Worm (Caenorhabditis elegans) whole organism, L2 larva: ENCODE measurements around the gene C07A9.13.
A peak's percentile ranks its signal among the peaks of the same experiment; 100 is the strongest.

ENCODE experiments used
- R02D3.7 ChIP-seq: fragments of 150-350 bp; optimal IDR thresholded peaks from 2 replicates; lab custom pipeline; 2014; ENCODE audit warnings: missing biosample characterization, missing genetic modification characterization
- Y55F3AM.14 ChIP-seq: fragments of 200-800 bp; sonication (Bioruptor generic); optimal IDR thresholded peaks from 2 replicates; lab custom pipeline; 2018; ENCODE audit warnings: mild to moderate bottlenecking, missing genetic modification characterization, missing compliant biosample characterization
- ZK546.5 ChIP-seq: sonication (generic microtip); optimal IDR thresholded peaks from 2 replicates; lab custom pipeline; 2017; ENCODE audit warnings: missing biosample characterization, missing genetic modification characterization
- alr-1 ChIP-seq: fragments of 150-350 bp; optimal IDR thresholded peaks from 2 replicates; lab custom pipeline; 2014; ENCODE audit warnings: missing biosample characterization, missing genetic modification characterization
- ama-1 ChIP-seq: fragments of 150-350 bp; optimal IDR thresholded peaks from 2 replicates; lab custom pipeline; 2018; ENCODE audit warnings: inconsistent platforms
- ceh-82 ChIP-seq: fragments of 150-350 bp; optimal IDR thresholded peaks from 2 replicates; lab custom pipeline; 2014; ENCODE audit warnings: missing biosample characterization, missing genetic modification characterization
- egl-27 ChIP-seq: sonication (generic microtip); optimal IDR thresholded peaks from 3 replicates; lab custom pipeline; 2017; ENCODE audit warnings: missing biosample characterization, missing genetic modification reagents, missing genetic modification characterization
- elt-1 ChIP-seq: fragments of 150-350 bp; optimal IDR thresholded peaks from 2 replicates; lab custom pipeline; 2014; ENCODE audit warnings: missing biosample characterization, missing genetic modification characterization
- elt-3 ChIP-seq: sonication (generic microtip); optimal IDR thresholded peaks from 2 replicates; lab custom pipeline; 2017; ENCODE audit warnings: missing biosample characterization, missing genetic modification characterization
- fos-1 ChIP-seq: fragments of 150-350 bp; optimal IDR thresholded peaks from 2 replicates; lab custom pipeline; 2014; ENCODE audit warnings: missing biosample characterization, missing genetic modification characterization
- gmeb-1 ChIP-seq: fragments of 150-350 bp; optimal IDR thresholded peaks from 2 replicates; lab custom pipeline; 2014; ENCODE audit warnings: missing biosample characterization, missing genetic modification characterization
- lin-13 ChIP-seq: fragments of 150-350 bp; optimal IDR thresholded peaks from 2 replicates; lab custom pipeline; 2014; ENCODE audit warnings: missing biosample characterization, missing genetic modification reagents, missing genetic modification characterization
- lsy-2 ChIP-seq, 2 experiments: fragments of 150-350 bp in 1 of 2; sonication (generic microtip) in 1 of 2; optimal IDR thresholded peaks; 2 replicates each; lab custom pipeline; 2014 to 2017; ENCODE audit warnings: missing biosample characterization in 2 of 2, missing genetic modification characterization in 2 of 2
- mab-5 ChIP-seq: fragments of 150-350 bp; optimal IDR thresholded peaks from 2 replicates; lab custom pipeline; 2014; ENCODE audit warnings: missing biosample characterization, missing genetic modification characterization
- mbf-1 ChIP-seq: sonication (generic microtip); optimal IDR thresholded peaks from 2 replicates; lab custom pipeline; 2017; ENCODE audit warnings: missing biosample characterization, missing genetic modification characterization
- mdl-1 ChIP-seq, 2 experiments: fragments of 150-350 bp in 1 of 2; sonication (generic microtip) in 1 of 2; optimal IDR thresholded peaks; 2 replicates each; lab custom pipeline; 2017; ENCODE audit warnings: missing biosample characterization in 2 of 2, missing genetic modification characterization in 2 of 2
- nhr-10 ChIP-seq: sonication (generic microtip); optimal IDR thresholded peaks from 2 replicates; lab custom pipeline; 2017; ENCODE audit warnings: missing biosample characterization, missing genetic modification characterization
- nhr-21 ChIP-seq: fragments of 150-350 bp; optimal IDR thresholded peaks from 2 replicates; lab custom pipeline; 2014; ENCODE audit warnings: missing biosample characterization, missing genetic modification characterization
- nhr-23 ChIP-seq: fragments of 150-350 bp; optimal IDR thresholded peaks from 2 replicates; lab custom pipeline; 2014; ENCODE audit warnings: missing biosample characterization, missing genetic modification reagents, missing genetic modification characterization
- nhr-237 ChIP-seq: fragments of 150-350 bp; optimal IDR thresholded peaks from 2 replicates; lab custom pipeline; 2014; ENCODE audit warnings: missing biosample characterization, missing genetic modification characterization
- nhr-25 ChIP-seq: fragments of 150-350 bp; sonication (generic microtip); optimal IDR thresholded peaks from 3 replicates; lab custom pipeline; 2014; ENCODE audit warnings: missing biosample characterization, missing genetic modification characterization
- nhr-6 ChIP-seq: fragments of 150-350 bp; optimal IDR thresholded peaks from 2 replicates; lab custom pipeline; 2014; ENCODE audit warnings: missing biosample characterization, missing genetic modification characterization
- nhr-77 ChIP-seq: fragments of 150-350 bp; optimal IDR thresholded peaks from 2 replicates; lab custom pipeline; 2014; ENCODE audit warnings: missing biosample characterization, missing genetic modification characterization
- sem-4 ChIP-seq: fragments of 150-350 bp; optimal IDR thresholded peaks from 2 replicates; lab custom pipeline; 2014; ENCODE audit warnings: missing biosample characterization, missing genetic modification reagents, missing genetic modification characterization
- skn-1 ChIP-seq: sonication (generic microtip); optimal IDR thresholded peaks from 2 replicates; lab custom pipeline; 2017; ENCODE audit warnings: missing biosample characterization, missing genetic modification characterization
- sma-3 ChIP-seq: sonication (generic microtip); optimal IDR thresholded peaks from 2 replicates; lab custom pipeline; 2016; ENCODE audit warnings: missing genetic modification reagents, missing genetic modification characterization, missing compliant biosample characterization
- sma-9 ChIP-seq, 2 experiments: fragments of 150-350 bp in 1 of 2; sonication (generic microtip) in 1 of 2; optimal IDR thresholded peaks; 2 replicates each; lab custom pipeline; 2014 to 2016; ENCODE audit warnings: missing genetic modification characterization in 2 of 2, mild to moderate bottlenecking in 1 of 2, missing biosample characterization in 1 of 2, missing compliant biosample characterization in 1 of 2, missing genetic modification reagents in 1 of 2, moderate library complexity in 1 of 2
- snpc-4 ChIP-seq: fragments of 150-350 bp; optimal IDR thresholded peaks from 2 replicates; lab custom pipeline; 2014; ENCODE audit warnings: missing biosample characterization, missing genetic modification characterization
- unc-39 ChIP-seq: fragments of 150-350 bp; optimal IDR thresholded peaks from 2 replicates; lab custom pipeline; 2014; ENCODE audit warnings: missing biosample characterization, missing genetic modification characterization
- unc-55 ChIP-seq: fragments of 150-350 bp; sonication (generic microtip); optimal IDR thresholded peaks from 3 replicates; lab custom pipeline; 2014; ENCODE audit warnings: missing biosample characterization, missing genetic modification reagents, missing genetic modification characterization
- unc-62 ChIP-seq: fragments of 150-350 bp; optimal IDR thresholded peaks from 2 replicates; lab custom pipeline; 2014; ENCODE audit warnings: missing biosample characterization, missing genetic modification reagents, missing genetic modification characterization
- zag-1 ChIP-seq: fragments of 150-350 bp; optimal IDR thresholded peaks from 2 replicates; lab custom pipeline; 2014; ENCODE audit warnings: missing biosample characterization, missing genetic modification characterization
- ztf-1 ChIP-seq: fragments of 200-800 bp; sonication (Bioruptor generic); conservative IDR thresholded peaks from 2 replicates; pipeline ENCODE4 v1.3.6; 2022; ENCODE audit warnings: missing genetic modification characterization, missing compliant biosample characterization
- ztf-11 ChIP-seq: sonication (generic microtip); optimal IDR thresholded peaks from 2 replicates; lab custom pipeline; 2017; ENCODE audit warnings: missing biosample characterization, missing genetic modification characterization

C07A9.13 gene

DNA sequence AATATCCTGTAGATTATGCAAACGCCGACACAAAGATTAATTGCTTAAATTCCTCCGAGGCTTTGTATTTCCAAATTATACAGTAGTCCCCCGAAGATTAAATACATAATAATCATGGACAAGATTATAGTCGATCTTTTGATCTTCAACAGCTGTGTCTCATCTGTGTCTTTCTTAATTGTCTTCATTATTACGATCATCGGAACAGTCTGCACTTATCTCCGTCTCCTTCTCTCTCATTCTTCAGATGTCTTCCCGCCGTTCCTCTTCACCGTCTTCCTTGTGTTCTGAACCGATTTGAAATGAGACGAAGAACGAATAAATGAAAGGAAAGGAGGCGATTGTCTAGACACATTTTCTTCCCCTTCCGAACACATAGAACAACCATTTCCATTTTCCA, 20.0 kb downstream of the C07A9.13 start:
- TF ChIP-seq sma-9 (GFP tag; optimal IDR thresholded peaks at IDR 0.05; lab: Kevin White, UChicago) (peak; percentile 71), sma-9 (tag; optimal IDR thresholded peaks at IDR 0.05; lab: Kevin White, UChicago) (no peak), mab-5 (tag; lab: Kevin White, UChicago) (no peak), unc-39 (tag; lab: Kevin White, UChicago) (no peak), sem-4 (peak; percentile 63), mdl-1 (tag; optimal IDR thresholded peaks at IDR 0.05; lab: Kevin White, UChicago) (no peak)

DNA sequence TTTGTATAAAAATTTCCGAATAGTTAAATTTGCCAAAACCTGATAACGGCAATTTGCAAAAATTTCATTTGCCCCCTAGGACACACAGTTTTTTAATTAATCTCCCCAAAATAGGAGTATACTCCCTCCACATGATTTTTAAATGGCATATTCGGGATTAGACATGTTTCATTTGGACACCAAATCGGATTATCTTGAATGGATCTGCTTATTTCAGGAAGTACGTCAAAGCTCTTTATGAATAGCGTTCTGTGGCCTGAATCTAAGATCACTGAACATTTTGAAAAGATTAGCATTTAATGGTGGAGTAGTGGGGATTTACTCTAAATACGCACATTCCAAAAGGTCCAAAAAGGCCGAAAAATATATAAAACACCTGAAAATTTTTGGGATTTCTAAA, 22.5 kb downstream of the C07A9.13 start:
- TF ChIP-seq sma-9 (GFP tag; optimal IDR thresholded peaks at IDR 0.05; lab: Kevin White, UChicago), result peak; percentile 35
- no peak for TF ChIP-seq sma-9 (tag; optimal IDR thresholded peaks at IDR 0.05; lab: Kevin White, UChicago)
- TF ChIP-seq lin-13, result no peak

DNA sequence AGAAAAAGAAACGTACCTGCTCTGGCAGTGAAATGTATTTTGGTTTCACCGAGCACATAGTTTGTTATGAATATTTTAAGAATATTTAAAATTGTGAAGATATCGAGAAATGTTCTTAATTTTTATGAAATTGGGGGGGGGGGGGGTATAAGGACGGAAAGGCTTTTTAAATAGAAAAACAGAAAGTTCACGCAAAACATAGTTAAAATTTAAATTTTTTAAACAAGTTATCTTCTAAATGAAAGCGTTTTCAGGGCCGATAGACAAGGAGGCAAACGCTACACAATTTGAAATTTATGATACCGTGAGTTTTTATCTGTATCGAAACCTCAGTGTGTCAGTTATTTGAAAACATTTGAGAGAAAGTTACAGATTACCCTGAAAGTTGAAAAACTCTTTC, 25.3 kb downstream of the C07A9.13 start, which contains the start of gene C15H7.4:
C15H7.4 (minus strand) TSS at position 101 of the 400 bp plus-strand sequence.
- no peak for TF ChIP-seq nhr-25
- TF ChIP-seq unc-55 (GFP tag; lab: Kevin White, UChicago), result no peak
- no peak for TF ChIP-seq nhr-237 (tag; lab: Kevin White, UChicago)
- TF ChIP-seq snpc-4 (tag; lab: Kevin White, UChicago), result no peak
- no peak for TF ChIP-seq R02D3.7 (tag; lab: Kevin White, UChicago)
- no peak for TF ChIP-seq zag-1 (tag; lab: Kevin White, UChicago)
- no peak for TF ChIP-seq elt-3 (tag; lab: Kevin White, UChicago)
- TF ChIP-seq ztf-1 (GFP tag; lab: Robert Waterston, UW), result no peak
- no peak for TF ChIP-seq nhr-6 (tag; lab: Kevin White, UChicago)
- no peak for TF ChIP-seq nhr-23 (tag; lab: Kevin White, UChicago)
- no peak for TF ChIP-seq nhr-21 (tag; lab: Kevin White, UChicago)
- TF ChIP-seq nhr-77 (tag; lab: Kevin White, UChicago), result no peak
- TF ChIP-seq elt-1 (tag; lab: Kevin White, UChicago), result no peak
- TF ChIP-seq ZK546.5 (tag; lab: Kevin White, UChicago), result no peak
- no peak for TF ChIP-seq sma-9 (GFP tag; optimal IDR thresholded peaks at IDR 0.05; lab: Kevin White, UChicago)
- TF ChIP-seq sma-9 (tag; optimal IDR thresholded peaks at IDR 0.05; lab: Kevin White, UChicago), result no peak
- no peak for TF ChIP-seq Y55F3AM.14 (GFP tag; lab: Kevin White, UChicago)
- no peak for TF ChIP-seq unc-39 (tag; lab: Kevin White, UChicago)
- no peak for TF ChIP-seq unc-62 (GFP tag; lab: Kevin White, UChicago)
- TF ChIP-seq sem-4, result no peak
- no peak for TF ChIP-seq ztf-11 (tag; lab: Kevin White, UChicago)

DNA sequence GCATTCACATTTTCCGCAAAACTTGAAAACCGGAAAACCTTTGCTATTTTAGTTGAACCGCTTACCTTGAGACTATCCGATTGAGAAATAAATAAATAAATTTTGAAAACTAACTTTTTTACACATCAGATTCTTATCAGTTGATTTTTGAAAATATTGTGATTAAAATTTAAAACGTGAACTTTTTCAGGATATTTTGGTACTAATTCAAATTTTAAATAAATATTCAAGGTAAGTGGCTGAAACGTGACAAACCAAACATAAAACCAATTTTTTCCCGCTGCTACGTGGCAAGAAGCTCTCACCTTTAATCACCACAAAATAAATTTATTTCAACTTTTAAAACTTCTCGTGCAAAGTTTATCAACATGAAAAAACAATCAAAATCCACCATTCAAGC, 29.2 kb downstream of the C07A9.13 start, which contains the start of gene C15H7.3:
C15H7.3 (minus strand) TSS at position 101 of the 400 bp plus-strand sequence.
- TF ChIP-seq sma-3 (GFP tag; lab: Kevin White, UChicago) (no peak), nhr-25 (no peak), alr-1 (tag; lab: Kevin White, UChicago) (no peak), unc-62 (GFP tag; lab: Kevin White, UChicago) (no peak), egl-27 (tag; lab: Kevin White, UChicago) (no peak), mbf-1 (tag; lab: Kevin White, UChicago) (no peak), mdl-1 (tag; optimal IDR thresholded peaks at IDR 0.05; lab: Kevin White, UChicago) (no peak), fos-1 (tag; lab: Kevin White, UChicago) (no peak), zag-1 (tag; lab: Kevin White, UChicago) (no peak), skn-1 (no peak), ama-1 (no peak), unc-55 (GFP tag; lab: Kevin White, UChicago) (no peak), nhr-237 (tag; lab: Kevin White, UChicago) (no peak), ceh-82 (tag; lab: Kevin White, UChicago) (no peak), nhr-10 (no peak), lsy-2 (tag; optimal IDR thresholded peaks at IDR 0.05; lab: Kevin White, UChicago) (no peak), gmeb-1 (tag; lab: Kevin White, UChicago) (no peak), lin-13 (no peak), nhr-6 (tag; lab: Kevin White, UChicago) (no peak)
